Worm (Caenorhabditis elegans) whole organism, L2 larva: ENCODE results near the gene clec-222.

ENCODE experiments used
- nhr-6 ChIP-seq: fragments of 150-350 bp; optimal IDR thresholded peaks from 2 replicates; lab custom pipeline; 2014; ENCODE audit warnings: missing biosample characterization, missing genetic modification characterization
- skn-1 ChIP-seq: sonication (generic microtip); optimal IDR thresholded peaks from 2 replicates; lab custom pipeline; 2017; ENCODE audit warnings: missing biosample characterization, missing genetic modification characterization
- ztf-11 ChIP-seq: sonication (generic microtip); optimal IDR thresholded peaks from 2 replicates; lab custom pipeline; 2017; ENCODE audit warnings: missing biosample characterization, missing genetic modification characterization

DNA sequence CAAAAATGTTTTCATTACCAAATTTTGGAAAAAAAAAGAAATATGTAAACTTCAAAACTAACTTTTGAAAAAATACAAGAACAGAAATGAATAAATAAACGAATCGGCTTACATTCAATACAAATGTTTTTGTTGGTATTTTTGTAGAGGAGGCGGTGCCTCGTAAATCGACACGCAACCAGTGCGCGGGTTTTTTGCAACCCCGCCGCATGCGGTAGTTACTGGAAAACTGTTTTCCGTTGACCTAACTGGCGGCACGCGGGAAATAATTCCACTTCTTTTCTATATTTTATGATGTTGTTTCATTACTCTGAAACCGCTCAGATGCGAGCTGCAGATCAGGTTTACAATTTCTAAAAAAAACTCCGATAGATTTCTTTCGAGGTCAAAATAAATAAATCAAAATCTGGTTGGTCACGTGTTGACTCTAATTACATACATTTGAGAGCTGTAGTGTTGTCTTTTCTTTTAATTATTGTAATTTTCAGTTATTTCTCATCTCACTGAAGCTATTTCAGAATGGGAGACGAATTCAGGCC lies 31.9 kb upstream of the clec-222 start, which contains the start of the genes dvc-1 and ima-1:
- no peak for TF ChIP-seq ztf-11 (tag; lab: Kevin White, UChicago)
- no peak for TF ChIP-seq skn-1 (tag; lab: Kevin White, UChicago)
- TF ChIP-seq nhr-6 (tag; lab: Kevin White, UChicago): no peak
